Worm (Caenorhabditis elegans): Measurements from ENCODE around the gene Y43F8B.1.

DNA sequence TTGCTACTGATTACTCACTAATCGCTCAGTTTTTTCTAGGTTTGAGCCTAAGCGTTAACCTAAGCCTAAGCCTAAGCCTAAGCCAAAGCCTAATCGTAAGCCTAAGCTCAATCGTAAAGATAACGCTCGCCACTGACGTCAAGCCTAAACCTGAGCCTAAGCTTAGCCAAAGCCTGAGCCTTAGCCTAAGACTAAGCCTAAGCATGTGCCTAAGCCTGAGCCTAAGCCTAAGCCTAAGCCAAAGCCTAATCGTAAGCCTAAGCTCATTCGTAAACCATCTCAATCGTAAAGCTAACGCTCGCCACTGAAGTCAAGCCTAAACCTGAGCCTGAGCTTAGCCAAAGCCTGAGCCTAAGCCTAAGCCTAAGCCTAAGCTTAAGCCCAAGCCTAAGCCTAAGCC is 2.5 kb downstream of the Y43F8B.1 start:
- no peak for TF ChIP-seq ceh-9 (tag; optimal IDR thresholded peaks at IDR 0.05)
- TF ChIP-seq unc-55 (GFP tag; optimal IDR thresholded peaks at IDR 0.05) = no peak
- no peak for TF ChIP-seq ceh-6 (GFP tag; optimal IDR thresholded peaks at IDR 0.05)
- TF ChIP-seq K09A11.1 (tag; optimal IDR thresholded peaks at IDR 0.05; ENCODE audit: insufficient read depth) = no peak
- no peak for TF ChIP-seq K02D7.2 (tag; optimal IDR thresholded peaks at IDR 0.05)
- TF ChIP-seq pqm-1 (tag; optimal IDR thresholded peaks at IDR 0.05) = no peak
- no peak for TF ChIP-seq pat-9 (tag; optimal IDR thresholded peaks at IDR 0.05)
- no peak for TF ChIP-seq C08G9.2 (tag; optimal IDR thresholded peaks at IDR 0.05)

Data from whole organism, late embryonic.